Fruit fly (Drosophila melanogaster) whole organism, pupa: Measurements from ENCODE around the gene CG10750.

Experiments used
- CG10348 ChIP-seq: fragments of 200-800 bp; sonication (Bioruptor generic); IDR thresholded peaks from 2 replicates; pipeline ENCODE4 v1.3.6; 2022; ENCODE audit warnings: missing biosample characterization, missing genetic modification characterization
- CG12605 ChIP-seq: fragments of 200-800 bp; sonication (Bioruptor generic); IDR thresholded peaks from 2 replicates; pipeline ENCODE4 v1.3.6; 2022; ENCODE audit warnings: missing biosample characterization, missing genetic modification characterization
- CG13204 ChIP-seq: fragments of 200-800 bp; sonication (Bioruptor generic); optimal IDR thresholded peaks from 2 replicates; lab custom pipeline; 2018; ENCODE audit warnings: missing biosample characterization, mild to moderate bottlenecking, missing genetic modification characterization, moderate library complexity
- CG14655 ChIP-seq: fragments of 200-800 bp; sonication (Bioruptor generic); optimal IDR thresholded peaks from 3 replicates; lab custom pipeline; 2017; ENCODE audit warnings: mild to moderate bottlenecking, missing biosample characterization, missing genetic modification reagents, missing genetic modification characterization
- CG15710 ChIP-seq: fragments of 200-800 bp; sonication (Bioruptor generic); optimal IDR thresholded peaks from 2 replicates; lab custom pipeline; 2018; ENCODE audit warnings: missing biosample characterization, mild to moderate bottlenecking, missing genetic modification characterization, moderate library complexity
- CG17806 ChIP-seq: fragments of 200-800 bp; sonication (Bioruptor generic); optimal IDR thresholded peaks from 2 replicates; lab custom pipeline; 2018; ENCODE audit warnings: missing biosample characterization, mild to moderate bottlenecking, missing genetic modification characterization, moderate library complexity
- CG32121 ChIP-seq: fragments of 200-800 bp; sonication (Bioruptor generic); IDR thresholded peaks from 2 replicates; pipeline ENCODE4 v1.3.6; 2022; ENCODE audit warnings: missing biosample characterization, missing genetic modification characterization
- CG34367 ChIP-seq: fragments of 200-800 bp; sonication (Bioruptor generic); optimal IDR thresholded peaks from 2 replicates; lab custom pipeline; 2018; ENCODE audit warnings: missing biosample characterization, mild to moderate bottlenecking, missing genetic modification characterization
- CG4496 ChIP-seq: fragments of 200-800 bp; sonication (Bioruptor generic); IDR thresholded peaks from 3 replicates; pipeline ENCODE4 v1.3.6; 2022; ENCODE audit warnings: missing biosample characterization, missing genetic modification characterization
- CG8159 ChIP-seq: fragments of 200-800 bp; sonication (Bioruptor generic); optimal IDR thresholded peaks from 3 replicates; lab custom pipeline; 2018; ENCODE audit warnings: missing biosample characterization, mild to moderate bottlenecking, missing genetic modification characterization, moderate library complexity
- CG8301 ChIP-seq: fragments of 200-800 bp; sonication (Bioruptor generic); optimal IDR thresholded peaks from 2 replicates; lab custom pipeline; 2018; ENCODE audit warnings: missing biosample characterization, mild to moderate bottlenecking, missing genetic modification characterization
- CG9948 ChIP-seq: fragments of 200-800 bp; sonication (Bioruptor generic); optimal IDR thresholded peaks from 2 replicates; lab custom pipeline; 2018; ENCODE audit warnings: missing biosample characterization, mild to moderate bottlenecking, missing genetic modification characterization, moderate library complexity
- D1 ChIP-seq: fragments of 200-800 bp; sonication (Bioruptor generic); optimal IDR thresholded peaks from 2 replicates; lab custom pipeline; 2018; ENCODE audit warnings: missing biosample characterization, mild to moderate bottlenecking, missing genetic modification characterization, moderate library complexity
- EcR ChIP-seq: fragments of 200-800 bp; sonication (Bioruptor generic); optimal IDR thresholded peaks from 3 replicates; lab custom pipeline; 2019; ENCODE audit warnings: missing biosample characterization, missing genetic modification characterization, mild to moderate bottlenecking, moderate library complexity, missing genetic modification reagents
- Ets98B ChIP-seq: fragments of 200-800 bp; sonication (Bioruptor generic); IDR thresholded peaks from 2 replicates; pipeline ENCODE4 v1.3.6; 2022; ENCODE audit warnings: missing biosample characterization, missing genetic modification characterization
- Pif1A ChIP-seq: fragments of 200-800 bp; sonication (Bioruptor generic); optimal IDR thresholded peaks from 3 replicates; lab custom pipeline; 2016; ENCODE audit warnings: missing biosample characterization, missing genetic modification characterization
- Pif1B ChIP-seq: fragments of 200-800 bp; sonication (Bioruptor generic); optimal IDR thresholded peaks from 3 replicates; lab custom pipeline; 2016; ENCODE audit warnings: missing biosample characterization, missing genetic modification characterization
- Snoo ChIP-seq: fragments of 200-800 bp; sonication (Bioruptor generic); optimal IDR thresholded peaks from 3 replicates; lab custom pipeline; 2017; ENCODE audit warnings: missing biosample characterization, mild to moderate bottlenecking, missing genetic modification characterization, inconsistent platforms
- fd96Ca ChIP-seq: fragments of 200-800 bp; sonication (Bioruptor generic); IDR thresholded peaks from 3 replicates; pipeline ENCODE4 v1.3.6; 2022; ENCODE audit warnings: missing biosample characterization, missing genetic modification characterization
- gl ChIP-seq: fragments of 200-800 bp; sonication (Bioruptor generic); optimal IDR thresholded peaks from 2 replicates; lab custom pipeline; 2018; ENCODE audit warnings: missing biosample characterization, mild to moderate bottlenecking, missing genetic modification characterization
- rn ChIP-seq: fragments of 200-800 bp; sonication (Bioruptor generic); IDR thresholded peaks from 2 replicates; pipeline ENCODE4 v1.3.6; 2022; ENCODE audit warnings: missing biosample characterization, missing genetic modification characterization

The CG10750 gene

dm6 chr2L:19325420-19325819 is 25.4 kb downstream of the CG10750 start:
- peak; percentile 77 for TF ChIP-seq CG32121
- TF ChIP-seq CG4496 (GFP tag; lab: Robert Waterston, UW), result peak; percentile 81
- TF ChIP-seq CG12605 (GFP tag; lab: Robert Waterston, UW), result peak; percentile 79
- TF ChIP-seq CG15710 (tag; lab: Kevin White, UChicago), result peak; percentile 54
- peak; percentile 79 for TF ChIP-seq CG8301 (tag; lab: Kevin White, UChicago)
- no peak for TF ChIP-seq CG10348
- peak; percentile 63; the same call in 1 of the 3 replicates for TF ChIP-seq fd96Ca (GFP tag; lab: Robert Waterston, UW)
- TF ChIP-seq Pif1B, result peak; percentile 70
- peak; percentile 78 for TF ChIP-seq CG14655 (GFP tag; lab: Kevin White, UChicago)
- peak; percentile 56 for TF ChIP-seq CG34367 (tag; lab: Kevin White, UChicago)
- no peak for TF ChIP-seq EcR (GFP tag; lab: Kevin White, UChicago)
- no peak for TF ChIP-seq gl (tag; lab: Kevin White, UChicago)
- peak; percentile 70 for TF ChIP-seq rn (GFP tag; lab: Robert Waterston, UW)
- peak; percentile 24 for TF ChIP-seq D1
- peak; percentile 73 for TF ChIP-seq CG17806 (tag; lab: Kevin White, UChicago)
- peak; percentile 16 for TF ChIP-seq Snoo (tag; lab: Kevin White, UChicago)
- peak; percentile 86 for TF ChIP-seq Ets98B (GFP tag; lab: Robert Waterston, UW)
- TF ChIP-seq CG8159 (tag; lab: Kevin White, UChicago), result peak; percentile 68
- peak; percentile 68 for TF ChIP-seq CG9948 (tag; lab: Kevin White, UChicago)
- peak; percentile 72 for TF ChIP-seq Pif1A
- TF ChIP-seq CG13204 (GFP tag; lab: Kevin White, UChicago), result no peak

DNA sequence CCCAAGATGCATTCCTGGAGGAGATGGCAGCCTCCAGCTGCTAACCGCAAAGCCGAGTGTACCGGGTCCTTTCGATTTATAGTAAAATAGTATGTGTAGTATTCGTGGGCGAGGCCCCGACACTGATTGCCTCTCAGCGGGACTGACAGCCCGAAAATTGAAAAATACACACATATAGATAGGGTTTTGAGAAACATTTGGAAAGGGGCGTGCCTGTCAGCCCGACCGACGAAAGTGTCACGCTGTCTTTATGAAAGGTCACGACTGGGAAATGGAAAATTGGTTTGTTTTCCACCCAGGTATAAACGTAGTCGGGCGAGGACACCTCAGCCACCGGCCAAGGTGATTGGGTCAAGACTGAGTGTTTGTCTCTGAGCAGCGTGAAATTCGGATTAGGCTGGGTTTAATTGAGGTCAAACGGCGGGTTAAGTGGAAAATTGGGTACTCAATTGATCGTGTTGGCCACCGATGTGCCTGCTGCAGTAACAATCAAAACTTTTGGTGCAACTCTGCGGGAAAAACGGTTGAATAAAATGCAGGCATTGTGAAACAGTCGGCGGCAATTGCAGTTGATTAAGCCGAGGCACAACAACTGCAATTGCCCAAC is 26.9 kb downstream of the CG10750 start:
- TF ChIP-seq CG32121 (no peak), CG12605 (GFP tag; lab: Robert Waterston, UW) (no peak), Pif1B (no peak), CG17806 (tag; lab: Kevin White, UChicago) (no peak), CG15710 (tag; lab: Kevin White, UChicago) (no peak), CG9948 (tag; lab: Kevin White, UChicago) (no peak), CG4496 (GFP tag; lab: Robert Waterston, UW) (no peak), Pif1A (no peak), EcR (GFP tag; lab: Kevin White, UChicago) (no peak), CG8159 (tag; lab: Kevin White, UChicago) (no peak)
- TF ChIP-seq, all 21 proteins: peak for 0

dm6 chr2L:19327828-19328227 is 27.8 kb downstream of the CG10750 start:
- no peak for TF ChIP-seq CG10348
- TF ChIP-seq CG15710 (tag; lab: Kevin White, UChicago), result peak; percentile 28
- TF ChIP-seq CG32121, result no peak
- peak; percentile 57 for TF ChIP-seq CG14655 (GFP tag; lab: Kevin White, UChicago)
- 0 out of 2 replicates have a peak, but pooled peaks have one; percentile 18 for TF ChIP-seq CG12605 (GFP tag; lab: Robert Waterston, UW)
- peak; percentile 44 for TF ChIP-seq CG8159 (tag; lab: Kevin White, UChicago)
- no peak for TF ChIP-seq fd96Ca (GFP tag; lab: Robert Waterston, UW)
- peak; percentile 44 for TF ChIP-seq CG8301 (tag; lab: Kevin White, UChicago)
- no peak for TF ChIP-seq CG13204 (GFP tag; lab: Kevin White, UChicago)
- no peak for TF ChIP-seq gl (tag; lab: Kevin White, UChicago)
- peak; percentile 25 for TF ChIP-seq CG17806 (tag; lab: Kevin White, UChicago)
- TF ChIP-seq EcR (GFP tag; lab: Kevin White, UChicago), result no peak
- no peak for TF ChIP-seq D1
- peak; percentile 6 for TF ChIP-seq CG34367 (tag; lab: Kevin White, UChicago)
- no peak for TF ChIP-seq rn (GFP tag; lab: Robert Waterston, UW)
- no peak for TF ChIP-seq CG4496 (GFP tag; lab: Robert Waterston, UW)
- TF ChIP-seq Pif1B, result no peak
- TF ChIP-seq Ets98B (GFP tag; lab: Robert Waterston, UW), result no peak
- no peak for TF ChIP-seq Snoo (tag; lab: Kevin White, UChicago)
- peak; percentile 52 for TF ChIP-seq CG9948 (tag; lab: Kevin White, UChicago)
- no peak for TF ChIP-seq Pif1A

DNA sequence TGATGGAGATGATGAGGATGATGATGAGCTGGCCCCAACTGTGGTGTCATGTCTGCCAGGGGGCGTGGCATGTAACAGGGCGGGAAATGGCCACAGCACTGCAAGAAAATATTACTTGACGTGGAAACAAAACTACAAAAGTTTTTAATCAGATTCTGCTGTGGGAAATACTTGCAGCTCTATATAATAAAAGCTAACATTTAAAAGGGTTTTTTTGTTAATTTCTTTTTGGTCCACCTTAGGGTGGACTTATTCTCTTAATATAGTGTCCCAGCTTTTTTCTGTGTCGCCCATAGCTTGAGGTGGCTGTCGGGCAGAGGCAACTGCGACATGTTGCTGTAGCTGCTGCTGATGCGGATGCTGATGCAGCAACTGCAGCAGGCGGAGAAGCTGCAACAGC is 28.6 kb downstream of the CG10750 start:
- TF ChIP-seq CG4496 (GFP tag; lab: Robert Waterston, UW), result peak; percentile 74; the same call in 1 of the 3 replicates
- peak; percentile 71 for TF ChIP-seq CG9948 (tag; lab: Kevin White, UChicago)
- peak; percentile 77 for TF ChIP-seq CG8301 (tag; lab: Kevin White, UChicago)
- peak; percentile 74 for TF ChIP-seq Pif1A
- peak; percentile 67 for TF ChIP-seq Pif1B
- TF ChIP-seq CG12605 (GFP tag; lab: Robert Waterston, UW), result peak; percentile 55; the same call in 1 of the 2 replicates
- TF ChIP-seq CG14655 (GFP tag; lab: Kevin White, UChicago), result peak; percentile 77
- TF ChIP-seq EcR (GFP tag; lab: Kevin White, UChicago), result no peak
- peak; percentile 97 for TF ChIP-seq CG8159 (tag; lab: Kevin White, UChicago)
- TF ChIP-seq CG15710 (tag; lab: Kevin White, UChicago), result peak; percentile 77
- peak; percentile 69 for TF ChIP-seq Ets98B (GFP tag; lab: Robert Waterston, UW)
- peak; percentile 26; the same call in 1 of the 2 replicates for TF ChIP-seq rn (GFP tag; lab: Robert Waterston, UW)
- TF ChIP-seq D1, result no peak
- TF ChIP-seq CG34367 (tag; lab: Kevin White, UChicago), result peak; percentile 73
- no peak for TF ChIP-seq CG10348
- peak; percentile 62 for TF ChIP-seq Snoo (tag; lab: Kevin White, UChicago)
- no peak for TF ChIP-seq CG13204 (GFP tag; lab: Kevin White, UChicago)
- TF ChIP-seq CG17806 (tag; lab: Kevin White, UChicago), result peak; percentile 72
- TF ChIP-seq CG32121, result peak; percentile 61; the same call in 1 of the 2 replicates
- peak; percentile 40 for TF ChIP-seq gl (tag; lab: Kevin White, UChicago)
- peak; percentile 83 for TF ChIP-seq fd96Ca (GFP tag; lab: Robert Waterston, UW)
- TF ChIP-seq, all 21 proteins: peak for 17

- TF ChIP-seq CG9948 (tag; lab: Kevin White, UChicago) (no peak), fd96Ca (GFP tag; lab: Robert Waterston, UW) (no peak), CG34367 (tag; lab: Kevin White, UChicago) (no peak), CG8301 (tag; lab: Kevin White, UChicago) (no peak), CG17806 (tag; lab: Kevin White, UChicago) (no peak), CG8159 (tag; lab: Kevin White, UChicago) (no peak), CG14655 (GFP tag; lab: Kevin White, UChicago) (no peak), CG13204 (GFP tag; lab: Kevin White, UChicago) (no peak), EcR (GFP tag; lab: Kevin White, UChicago) (no peak), D1 (no peak), CG15710 (tag; lab: Kevin White, UChicago) (no peak), CG4496 (GFP tag; lab: Robert Waterston, UW) (no peak), CG12605 (GFP tag; lab: Robert Waterston, UW) (no peak), Pif1B (no peak), CG10348 (no peak), Snoo (tag; lab: Kevin White, UChicago) (no peak), CG32121 (no peak), Pif1A (no peak), gl (tag; lab: Kevin White, UChicago) (no peak)
Observed at dm6 chr2L:19333972-19334371, 33.9 kb downstream of the CG10750 start.
